Fruit fly (Drosophila melanogaster) whole organism, prepupa: ENCODE measurements around the gene CG32152.

ENCODE experiments used
- Blimp-1 ChIP-seq: fragments of 200-800 bp; sonication (Bioruptor generic); optimal IDR thresholded peaks from 3 replicates; lab custom pipeline; 2017; ENCODE audit warnings: missing biosample characterization, missing genetic modification characterization, mild to moderate bottlenecking, moderate library complexity, missing genetic modification reagents
- CG10631 ChIP-seq: fragments of 200-800 bp; sonication (Bioruptor generic); optimal IDR thresholded peaks from 2 replicates; lab custom pipeline; 2016; ENCODE audit warnings: missing biosample characterization, missing genetic modification characterization
- CG10669 ChIP-seq: fragments of 200-800 bp; sonication (Bioruptor generic); optimal IDR thresholded peaks from 3 replicates; lab custom pipeline; 2018; ENCODE audit warnings: missing biosample characterization, mild to moderate bottlenecking, missing genetic modification characterization, moderate library complexity
- CG11294 ChIP-seq: fragments of 200-800 bp; sonication (Bioruptor generic); IDR thresholded peaks from 2 replicates; pipeline ENCODE4 v1.3.6; 2022; ENCODE audit warnings: missing biosample characterization, missing genetic modification characterization
- CG11902 ChIP-seq: fragments of 200-800 bp; sonication (Bioruptor generic); optimal IDR thresholded peaks from 3 replicates; lab custom pipeline; 2016; ENCODE audit warnings: missing biosample characterization, missing genetic modification characterization
- CG15336 ChIP-seq: fragments of 200-800 bp; sonication (Bioruptor generic); IDR thresholded peaks from 2 replicates; pipeline ENCODE4 v1.3.6; 2022; ENCODE audit warnings: missing biosample characterization, missing genetic modification characterization
- CG1621 ChIP-seq: fragments of 200-800 bp; sonication (Bioruptor generic); optimal IDR thresholded peaks from 3 replicates; lab custom pipeline; 2018; ENCODE audit warnings: missing biosample characterization, mild to moderate bottlenecking, missing genetic modification characterization
- CG16779 ChIP-seq: fragments of 200-800 bp; sonication (Bioruptor generic); optimal IDR thresholded peaks from 3 replicates; lab custom pipeline; 2017; ENCODE audit warnings: missing biosample characterization, mild to moderate bottlenecking, missing genetic modification characterization
- CG31627 ChIP-seq: fragments of 200-800 bp; sonication (Bioruptor generic); optimal IDR thresholded peaks from 3 replicates; lab custom pipeline; 2016; ENCODE audit warnings: missing biosample characterization, missing genetic modification characterization
- CG32006 ChIP-seq: fragments of 200-800 bp; sonication (Bioruptor generic); optimal IDR thresholded peaks from 3 replicates; lab custom pipeline; 2017; ENCODE audit warnings: missing biosample characterization, mild to moderate bottlenecking, missing genetic modification characterization
- CG34406 ChIP-seq: fragments of 200-800 bp; sonication (Bioruptor generic); optimal IDR thresholded peaks from 3 replicates; lab custom pipeline; 2016; ENCODE audit warnings: missing biosample characterization, missing genetic modification characterization
- CG3919 ChIP-seq: fragments of 200-800 bp; sonication (Bioruptor generic); optimal IDR thresholded peaks from 3 replicates; lab custom pipeline; 2016; ENCODE audit warnings: missing biosample characterization, missing genetic modification characterization
- CG4318 ChIP-seq: fragments of 200-800 bp; sonication (Bioruptor generic); optimal IDR thresholded peaks from 3 replicates; lab custom pipeline; 2017; ENCODE audit warnings: missing biosample characterization, mild to moderate bottlenecking, missing genetic modification characterization
- CG6163 ChIP-seq: fragments of 200-800 bp; sonication (Bioruptor generic); IDR thresholded peaks from 3 replicates; pipeline ENCODE4 v1.3.6; 2022; ENCODE audit warnings: missing biosample characterization, missing genetic modification characterization
- CG6276 ChIP-seq: fragments of 200-800 bp; sonication (Bioruptor generic); optimal IDR thresholded peaks from 2 replicates; lab custom pipeline; 2017; ENCODE audit warnings: missing biosample characterization, mild to moderate bottlenecking, missing genetic modification characterization
- CG6792 ChIP-seq: fragments of 200-800 bp; sonication (Bioruptor generic); optimal IDR thresholded peaks from 3 replicates; lab custom pipeline; 2016; ENCODE audit warnings: missing biosample characterization, missing genetic modification characterization
- CG6854 ChIP-seq: fragments of 200-800 bp; sonication (Bioruptor generic); optimal IDR thresholded peaks from 2 replicates; lab custom pipeline; 2017; ENCODE audit warnings: missing biosample characterization, mild to moderate bottlenecking, missing genetic modification characterization
- CG7368 ChIP-seq: fragments of 200-800 bp; sonication (Bioruptor generic); optimal IDR thresholded peaks from 3 replicates; lab custom pipeline; 2016; ENCODE audit warnings: missing biosample characterization, missing genetic modification characterization
- CG8319 ChIP-seq: fragments of 200-800 bp; sonication (Bioruptor generic); optimal IDR thresholded peaks from 3 replicates; lab custom pipeline; 2016; ENCODE audit warnings: missing biosample characterization, missing genetic modification characterization
- Eip75B ChIP-seq: fragments of 200-800 bp; sonication (Bioruptor generic); optimal IDR thresholded peaks from 3 replicates; lab custom pipeline; 2016; ENCODE audit warnings: missing biosample characterization, missing genetic modification characterization
- Eip78C ChIP-seq: fragments of 200-800 bp; sonication (Bioruptor generic); peaks from one replicate; lab custom pipeline; 2016; ENCODE audit warnings: missing biosample characterization, missing genetic modification characterization
- Ets21C ChIP-seq: fragments of 200-800 bp; sonication (Bioruptor generic); optimal IDR thresholded peaks from 3 replicates; lab custom pipeline; 2016; ENCODE audit warnings: missing biosample characterization, missing genetic modification characterization
- Ets96B ChIP-seq: fragments of 200-800 bp; optimal IDR thresholded peaks from 2 replicates; lab custom pipeline; 2019; ENCODE audit warnings: missing biosample characterization, mild to moderate bottlenecking, missing genetic modification characterization, moderate library complexity
- Hr4 ChIP-seq: fragments of 200-800 bp; sonication (Bioruptor generic); optimal IDR thresholded peaks from 3 replicates; lab custom pipeline; 2016; ENCODE audit warnings: missing biosample characterization, missing genetic modification characterization
- Lpt ChIP-seq: fragments of 200-800 bp; sonication (Bioruptor generic); optimal IDR thresholded peaks from 3 replicates; lab custom pipeline; 2016; ENCODE audit warnings: missing biosample characterization, missing genetic modification characterization
- Met ChIP-seq: fragments of 200-800 bp; sonication (Bioruptor generic); optimal IDR thresholded peaks from 3 replicates; lab custom pipeline; 2016; ENCODE audit warnings: missing biosample characterization, missing genetic modification characterization
- OdsH ChIP-seq: fragments of 200-800 bp; sonication (Bioruptor generic); optimal IDR thresholded peaks from 3 replicates; lab custom pipeline; 2016; ENCODE audit warnings: missing biosample characterization, missing genetic modification characterization
- Smox ChIP-seq: fragments of 200-800 bp; sonication (Bioruptor generic); optimal IDR thresholded peaks from 3 replicates; lab custom pipeline; 2016; ENCODE audit warnings: missing biosample characterization, missing genetic modification characterization
- Sox102F ChIP-seq: fragments of 200-800 bp; sonication (Bioruptor generic); optimal IDR thresholded peaks from 2 replicates; lab custom pipeline; 2016; ENCODE audit warnings: missing biosample characterization, mild to moderate bottlenecking, missing genetic modification characterization
- Sox14 ChIP-seq: fragments of 200-800 bp; sonication (Bioruptor generic); optimal IDR thresholded peaks from 3 replicates; lab custom pipeline; 2016; ENCODE audit warnings: missing biosample characterization, missing genetic modification characterization
- Sox15 ChIP-seq: fragments of 200-800 bp; sonication (Bioruptor generic); optimal IDR thresholded peaks from 3 replicates; lab custom pipeline; 2016; ENCODE audit warnings: missing biosample characterization, missing genetic modification characterization
- cyc ChIP-seq: fragments of 200-800 bp; sonication (Bioruptor generic); optimal IDR thresholded peaks from 3 replicates; lab custom pipeline; 2016; ENCODE audit warnings: missing biosample characterization, missing genetic modification characterization
- dac ChIP-seq: fragments of 200-800 bp; sonication (Bioruptor generic); optimal IDR thresholded peaks from 2 replicates; lab custom pipeline; 2017; ENCODE audit warnings: missing biosample characterization, mild to moderate bottlenecking, missing genetic modification characterization
- dsx ChIP-seq: fragments of 200-800 bp; optimal IDR thresholded peaks from 3 replicates; lab custom pipeline; 2019; ENCODE audit warnings: missing biosample characterization, mild to moderate bottlenecking, missing genetic modification characterization, moderate library complexity; ENCODE audit not compliant: poor library complexity, severe bottlenecking
- eg ChIP-seq: fragments of 200-800 bp; sonication (Bioruptor generic); IDR thresholded peaks from 3 replicates; pipeline ENCODE4 v1.3.6; 2022; ENCODE audit warnings: missing biosample characterization, missing genetic modification characterization
- esn ChIP-seq: fragments of 200-800 bp; sonication (Bioruptor generic); optimal IDR thresholded peaks from 2 replicates; lab custom pipeline; 2016; ENCODE audit warnings: missing biosample characterization, mild to moderate bottlenecking, missing genetic modification characterization, moderate library complexity
- fd59A ChIP-seq: fragments of 200-800 bp; sonication (Bioruptor generic); optimal IDR thresholded peaks from 2 replicates; lab custom pipeline; 2017; ENCODE audit warnings: missing biosample characterization, mild to moderate bottlenecking, missing genetic modification characterization, missing genetic modification reagents
- fd85E ChIP-seq: fragments of 200-800 bp; sonication (Bioruptor generic); optimal IDR thresholded peaks from 3 replicates; lab custom pipeline; 2016; ENCODE audit warnings: missing biosample characterization, missing genetic modification characterization
- fkh ChIP-seq: fragments of 200-800 bp; sonication (Bioruptor generic); optimal IDR thresholded peaks from 3 replicates; lab custom pipeline; 2017; ENCODE audit warnings: missing biosample characterization, mild to moderate bottlenecking, missing genetic modification characterization, moderate library complexity
- lz ChIP-seq: fragments of 200-800 bp; sonication (Bioruptor generic); optimal IDR thresholded peaks from 3 replicates; lab custom pipeline; 2016; ENCODE audit warnings: missing biosample characterization, missing genetic modification characterization
- net ChIP-seq: fragments of 200-800 bp; sonication (Bioruptor generic); optimal IDR thresholded peaks from 3 replicates; lab custom pipeline; 2016; ENCODE audit warnings: missing biosample characterization, missing genetic modification characterization
- salr ChIP-seq, 2 experiments: fragments of 200-800 bp; sonication (Bioruptor generic); optimal IDR thresholded peaks; 3 replicates each; lab custom pipeline; 2016 to 2018; ENCODE audit warnings: missing biosample characterization in 2 of 2, missing genetic modification characterization in 2 of 2, mild to moderate bottlenecking in 1 of 2
- ss ChIP-seq, 2 experiments: fragments of 200-800 bp; sonication (Bioruptor generic); optimal IDR thresholded peaks; 2 replicates in 1 of 2; 3 replicates in 1 of 2; lab custom pipeline; 2017 to 2018; ENCODE audit warnings: mild to moderate bottlenecking in 2 of 2, missing biosample characterization in 2 of 2, missing genetic modification characterization in 2 of 2, moderate library complexity in 1 of 2
- svp ChIP-seq: fragments of 200-800 bp; sonication (Bioruptor generic); peaks from one replicate; lab custom pipeline; 2016; ENCODE audit warnings: missing biosample characterization, missing genetic modification characterization
- topi ChIP-seq: fragments of 200-800 bp; sonication (Bioruptor generic); optimal IDR thresholded peaks from 3 replicates; lab custom pipeline; 2016; ENCODE audit warnings: missing biosample characterization, missing genetic modification characterization
- vri ChIP-seq: fragments of 200-800 bp; sonication (Bioruptor generic); optimal IDR thresholded peaks from 3 replicates; lab custom pipeline; 2016; ENCODE audit warnings: missing biosample characterization, mild to moderate bottlenecking, missing genetic modification characterization

CG32152 gene

dm6 chr3L:16176492-16176891 lies 32.7 kb upstream of the CG32152 start (continued):
- TF ChIP-seq Smox (GFP tag; lab: Kevin White, UChicago) (peak; percentile 71), Met (GFP tag; lab: Kevin White, UChicago) (peak; percentile 78), CG8319 (GFP tag; lab: Kevin White, UChicago) (peak; percentile 32), CG6276 (no peak), cyc (GFP tag; lab: Kevin White, UChicago) (peak; percentile 61), salr (GFP tag; optimal IDR thresholded peaks at IDR 0.05; lab: Kevin White, UChicago) (peak; percentile 33 to 58), CG16779 (tag; lab: Kevin White, UChicago) (no peak), dsx (GFP tag; lab: Kevin White, UChicago) (peak; percentile 79), Lpt (no peak), CG11902 (GFP tag; lab: Kevin White, UChicago) (peak; percentile 29), lz (peak; percentile 63), Eip75B (GFP tag; lab: Kevin White, UChicago) (peak; percentile 68), CG6854 (GFP tag; lab: Kevin White, UChicago) (no peak), svp (peak; percentile 86), CG15336 (no peak), vri (peak; percentile 36), Sox102F (peak; percentile 60), eg (no peak), Sox14 (GFP tag; lab: Kevin White, UChicago) (peak; percentile 65), Ets96B (tag; lab: Kevin White, UChicago) (peak; percentile 82), CG7368 (GFP tag; lab: Kevin White, UChicago) (peak; percentile 3)
- TF ChIP-seq, all 60 proteins: peak for 43

- TF ChIP-seq OdsH (GFP tag; lab: Kevin White, UChicago) (peak; percentile 80), Eip78C (GFP tag; lab: Kevin White, UChicago) (peak; percentile 98), fkh (GFP tag; lab: Kevin White, UChicago) (no peak), fd85E (GFP tag; lab: Kevin White, UChicago) (peak; percentile 52), Lpt (peak; percentile 57), dsx (GFP tag; lab: Kevin White, UChicago) (peak; percentile 77), vri (peak; percentile 68), fd59A (GFP tag; lab: Kevin White, UChicago) (peak; percentile 74), dac (GFP tag; lab: Kevin White, UChicago) (no peak), eg (0 out of 3 replicates have a peak, but pooled peaks have one; percentile 17), ss (GFP tag; optimal IDR thresholded peaks at IDR 0.05; lab: Kevin White, UChicago) (peak; percentile 76 to 84), CG7368 (GFP tag; lab: Kevin White, UChicago) (peak; percentile 74), CG10669 (GFP tag; lab: Kevin White, UChicago) (peak; percentile 84), CG31627 (GFP tag; lab: Kevin White, UChicago) (peak; percentile 81), Sox15 (GFP tag; lab: Kevin White, UChicago) (peak; percentile 63), Sox14 (GFP tag; lab: Kevin White, UChicago) (peak; percentile 87), net (peak; percentile 86), topi (peak; percentile 91), Blimp-1 (GFP tag; lab: Kevin White, UChicago) (peak; percentile 54), CG16779 (tag; lab: Kevin White, UChicago) (peak; percentile 43), salr (GFP tag; optimal IDR thresholded peaks at IDR 0.05; lab: Kevin White, UChicago) (peak; percentile 15 to 58), CG6276 (peak; percentile 6), esn (GFP tag; lab: Kevin White, UChicago) (peak; percentile 90), CG6854 (GFP tag; lab: Kevin White, UChicago) (peak; percentile 13), lz (peak; percentile 76), Ets96B (tag; lab: Kevin White, UChicago) (peak; percentile 89), CG6792 (GFP tag; lab: Kevin White, UChicago) (peak; percentile 86), cyc (GFP tag; lab: Kevin White, UChicago) (peak; percentile 80), CG1621 (tag; lab: Kevin White, UChicago) (peak; percentile 60), CG32006 (GFP tag; lab: Kevin White, UChicago) (peak; percentile 49), Met (GFP tag; lab: Kevin White, UChicago) (peak; percentile 90), CG11294 (GFP tag; lab: Robert Waterston, UW) (no peak; the same call in 1 of the 2 replicates), CG15336 (peak; percentile 58), CG10631 (GFP tag; lab: Kevin White, UChicago) (peak; percentile 70), Smox (GFP tag; lab: Kevin White, UChicago) (peak; percentile 85), CG34406 (GFP tag; lab: Kevin White, UChicago) (peak; percentile 85), CG6163 (peak; percentile 85), CG4318 (GFP tag; lab: Kevin White, UChicago) (peak; percentile 12), Hr4 (peak; percentile 60), CG3919 (GFP tag; lab: Kevin White, UChicago) (peak; percentile 84), Ets21C (GFP tag; lab: Kevin White, UChicago) (peak; percentile 73)
These were observed 31.9 kb upstream of the CG32152 start for dm6 chr3L:16175628-16176263.
